Fruit fly (Drosophila melanogaster): ENCODE results near the gene RYa-R.

Gene RYa-R

DNA sequence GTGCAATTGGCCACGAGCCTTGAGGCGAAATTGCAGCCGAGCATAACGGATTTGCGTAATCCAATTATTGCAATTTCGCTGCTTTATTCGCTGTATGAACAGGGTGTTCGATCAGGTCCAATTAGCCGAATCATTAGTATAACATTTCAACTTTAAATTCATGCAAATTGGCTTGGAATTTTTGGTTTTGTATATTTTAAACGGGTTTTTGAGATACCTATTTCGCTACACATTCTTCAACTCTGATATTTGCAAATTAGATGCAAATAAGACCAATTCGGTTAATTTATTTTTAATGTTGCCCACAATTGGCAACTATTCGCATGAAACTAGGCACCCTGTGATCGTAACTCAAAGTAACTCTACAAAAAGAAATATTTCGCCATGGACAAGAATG is 43.3 kb upstream of the RYa-R start:
- TF ChIP-seq Ets65A (GFP tag), result peak; percentile 94
- TF ChIP-seq rib (GFP tag; IDR thresholded peaks at IDR 0.05), result no peak
- TF ChIP-seq cwo (GFP tag; optimal IDR thresholded peaks at IDR 0.05), result no peak
- no peak for TF ChIP-seq CG9215 (GFP tag; IDR thresholded peaks at IDR 0.05)
- TF ChIP-seq gro (GFP tag; optimal IDR thresholded peaks at IDR 0.05), result peak; percentile 20
- no peak for TF ChIP-seq toy (GFP tag; IDR thresholded peaks at IDR 0.05)
- TF ChIP-seq salm (tag; optimal IDR thresholded peaks at IDR 0.05), result no peak
- 0 out of 2 replicates have a peak, but pooled peaks have one; percentile 21 for TF ChIP-seq gsb (GFP tag; IDR thresholded peaks at IDR 0.05)
- no peak for TF ChIP-seq CG8359 (GFP tag; optimal IDR thresholded peaks at IDR 0.05; ENCODE audit: borderline replicate concordance)
- TF ChIP-seq CG15479 (GFP tag; optimal IDR thresholded peaks at IDR 0.05), result no peak
- peak; percentile 12 for TF ChIP-seq tx (GFP tag; optimal IDR thresholded peaks at IDR 0.05)
- peak; percentile 7; the same call in 1 of the 2 replicates for TF ChIP-seq H2.0 (GFP tag; IDR thresholded peaks at IDR 0.05)
- TF ChIP-seq chif (GFP tag; optimal IDR thresholded peaks at IDR 0.05), result peak in 1 of 2 experiments; percentile 48
- peak; percentile 43 for TF ChIP-seq CG13624 (GFP tag; optimal IDR thresholded peaks at IDR 0.05)
- TF ChIP-seq slbo (GFP tag; IDR thresholded peaks at IDR 0.05), result peak; percentile 41; the same call in 1 of the 2 replicates
- peak; percentile 30 for TF ChIP-seq CG7786 (GFP tag; optimal IDR thresholded peaks at IDR 0.05)
- TF ChIP-seq CG8765 (GFP tag; IDR thresholded peaks at IDR 0.05), result peak; percentile 15; the same call in 1 of the 2 replicates
- TF ChIP-seq CG11247 (GFP tag; IDR thresholded peaks at IDR 0.05), result no peak
- no peak for TF ChIP-seq oc (tag; optimal IDR thresholded peaks at IDR 0.05)
- TF ChIP-seq Rx (GFP tag; IDR thresholded peaks at IDR 0.05), result 0 out of 2 replicates have a peak, but pooled peaks have one; percentile 8
- TF ChIP-seq tio (GFP tag; optimal IDR thresholded peaks at IDR 0.05), result peak; percentile 20
- TF ChIP-seq eyg (GFP tag; optimal IDR thresholded peaks at IDR 0.05), result peak; percentile 25
- TF ChIP-seq CG9609 (GFP tag; optimal IDR thresholded peaks at IDR 0.05), result peak; percentile 15
- TF ChIP-seq CG8290 (GFP tag; optimal IDR thresholded peaks at IDR 0.05), result no peak
- TF ChIP-seq CG8290 (tag; optimal IDR thresholded peaks at IDR 0.05), result peak in 1 of 2 experiments; percentile 13
- TF ChIP-seq CG3281 (GFP tag; optimal IDR thresholded peaks at IDR 0.05), result peak; percentile 21
- TF ChIP-seq run (tag; optimal IDR thresholded peaks at IDR 0.05), result peak; percentile 3
- peak; percentile 45 for TF ChIP-seq gem (tag; optimal IDR thresholded peaks at IDR 0.05)
- peak; percentile 25 for TF ChIP-seq crc (GFP tag; optimal IDR thresholded peaks at IDR 0.05)
- no peak for TF ChIP-seq jumu (GFP tag; optimal IDR thresholded peaks at IDR 0.05)
- peak; percentile 30 for TF ChIP-seq maf-S (GFP tag; optimal IDR thresholded peaks at IDR 0.05)
- no peak for TF ChIP-seq Hmx (GFP tag; optimal IDR thresholded peaks at IDR 0.05)
- TF ChIP-seq btn (GFP tag; optimal IDR thresholded peaks at IDR 0.05), result peak; percentile 2
- TF ChIP-seq shn (GFP tag; optimal IDR thresholded peaks at IDR 0.05), result peak; percentile 52
- TF ChIP-seq CG1603 (tag; optimal IDR thresholded peaks at IDR 0.05), result peak; percentile 48
- no peak for TF ChIP-seq klu (GFP tag; IDR thresholded peaks at IDR 0.05)
- peak; percentile 15 for TF ChIP-seq CG11504 (tag; optimal IDR thresholded peaks at IDR 0.05)
- TF ChIP-seq CG14860 (GFP tag; IDR thresholded peaks at IDR 0.05; ENCODE audit: partially characterized antibody), result no peak
- peak in 1 of 2 experiments; percentile 49 for TF ChIP-seq dpn (GFP tag; optimal IDR thresholded peaks at IDR 0.05)
- no peak for TF ChIP-seq Tbp (GFP tag; optimal IDR thresholded peaks at IDR 0.05)
- no peak for TF ChIP-seq Asciz (GFP tag; optimal IDR thresholded peaks at IDR 0.05)
- TF ChIP-seq eve (GFP tag; optimal IDR thresholded peaks at IDR 0.05), result peak in 1 of 2 experiments; percentile 73
- TF ChIP-seq BtbVII (GFP tag; optimal IDR thresholded peaks at IDR 0.05), result no peak
- peak; percentile 10 for TF ChIP-seq phol (tag; optimal IDR thresholded peaks at IDR 0.05)
- peak in 1 of 2 experiments; percentile 39 for TF ChIP-seq Hr51 (GFP tag; optimal IDR thresholded peaks at IDR 0.05)
- TF ChIP-seq sd (tag; optimal IDR thresholded peaks at IDR 0.05), result peak; percentile 73
- 0 out of 2 replicates have a peak, but pooled peaks have one; percentile 6 for TF ChIP-seq HLH3B (GFP tag; IDR thresholded peaks at IDR 0.05)
- TF ChIP-seq Hr78 (GFP tag; optimal IDR thresholded peaks at IDR 0.05), result no peak
- TF ChIP-seq jigr1 (GFP tag; IDR thresholded peaks at IDR 0.05), result no peak
- peak; percentile 48 for TF ChIP-seq CG10366 (GFP tag; IDR thresholded peaks at IDR 0.05)
- peak; percentile 43 for TF ChIP-seq fu2 (GFP tag; optimal IDR thresholded peaks at IDR 0.05)

All from whole organism, embryonic.